Worm (Caenorhabditis elegans) whole organism, L4 larva: ENCODE measurements around the gene alg-1.

Experiments
- F10B5.3 ChIP-seq: sonication (generic microtip); optimal IDR thresholded peaks from 2 replicates; lab custom pipeline; 2016; ENCODE audit warnings: mild to moderate bottlenecking, missing genetic modification characterization, missing compliant biosample characterization
- T26A8.4 ChIP-seq: fragments of 200-800 bp; sonication (Bioruptor generic); IDR thresholded peaks from 2 replicates; pipeline ENCODE4 v1.3.6; 2022; ENCODE audit warnings: missing genetic modification characterization, missing compliant biosample characterization
- Y75B8A.6 ChIP-seq: fragments of 200-800 bp; sonication (Bioruptor generic); IDR thresholded peaks from 2 replicates; pipeline ENCODE4 v1.3.6; 2022; ENCODE audit warnings: missing genetic modification reagents, missing genetic modification characterization, missing compliant biosample characterization
- ZK546.5 ChIP-seq, 2 experiments: sonication (generic microtip); optimal IDR thresholded peaks; 2 replicates each; lab custom pipeline; 2017; ENCODE audit warnings: missing biosample characterization in 2 of 2, missing genetic modification characterization in 2 of 2
- aly-2 ChIP-seq: sonication (generic microtip); optimal IDR thresholded peaks from 2 replicates; lab custom pipeline; 2018; ENCODE audit warnings: missing biosample characterization, missing genetic modification characterization
- ama-1 ChIP-seq: fragments of 150-350 bp; optimal IDR thresholded peaks from 2 replicates; lab custom pipeline; 2014; ENCODE audit warnings: inconsistent platforms, mixed read lengths
- ceh-44 ChIP-seq: fragments of 200-800 bp; sonication (Bioruptor generic); IDR thresholded peaks from 2 replicates; pipeline ENCODE4 v1.3.6; 2022; ENCODE audit warnings: missing genetic modification reagents, missing genetic modification characterization, missing compliant biosample characterization
- ceh-82 ChIP-seq: sonication (generic microtip); optimal IDR thresholded peaks from 2 replicates; lab custom pipeline; 2017; ENCODE audit warnings: missing biosample characterization, missing genetic modification characterization
- ces-1 ChIP-seq: fragments of 150-350 bp; sonication (generic microtip); optimal IDR thresholded peaks from 4 replicates; lab custom pipeline; 2014; ENCODE audit warnings: missing biosample characterization, missing genetic modification reagents, missing genetic modification characterization
- ctbp-1 ChIP-seq: fragments of 200-800 bp; sonication (Bioruptor generic); IDR thresholded peaks from 2 replicates; pipeline ENCODE4 v1.3.6; 2022; ENCODE audit warnings: missing genetic modification reagents, missing genetic modification characterization, missing compliant biosample characterization
- daf-16 ChIP-seq, 3 experiments: sonication (generic microtip); optimal IDR thresholded peaks; 2 replicates each; lab custom pipeline; 2016 to 2017; ENCODE audit warnings: missing genetic modification characterization in 3 of 3, missing genetic modification reagents in 3 of 3, mild to moderate bottlenecking in 2 of 3, missing compliant biosample characterization in 2 of 3, missing biosample characterization in 1 of 3, moderate library complexity in 1 of 3
- dmd-6 ChIP-seq: fragments of 200-800 bp; sonication (Bioruptor generic); IDR thresholded peaks from 2 replicates; pipeline ENCODE4 v1.3.6; 2022; ENCODE audit warnings: missing genetic modification reagents, missing genetic modification characterization, missing compliant biosample characterization
- fkh-10 ChIP-seq: fragments of 150-350 bp; optimal IDR thresholded peaks from 2 replicates; lab custom pipeline; 2014; ENCODE audit warnings: missing biosample characterization, missing genetic modification reagents, missing genetic modification characterization
- fos-1 ChIP-seq: fragments of 150-350 bp; optimal IDR thresholded peaks from 2 replicates; lab custom pipeline; 2014; ENCODE audit warnings: missing biosample characterization, missing genetic modification characterization
- gei-8 ChIP-seq: fragments of 200-800 bp; sonication (Bioruptor generic); optimal IDR thresholded peaks from 2 replicates; lab custom pipeline; 2018; ENCODE audit warnings: mild to moderate bottlenecking, missing genetic modification characterization, missing compliant biosample characterization
- lim-7 ChIP-seq: fragments of 200-800 bp; sonication (Bioruptor generic); IDR thresholded peaks from 2 replicates; pipeline ENCODE4 v1.3.6; 2022; ENCODE audit warnings: missing genetic modification characterization, missing compliant biosample characterization
- lin-15B ChIP-seq: fragments of 150-350 bp; sonication (generic microtip); optimal IDR thresholded peaks from 3 replicates; lab custom pipeline; 2014; ENCODE audit warnings: missing biosample characterization, missing genetic modification characterization
- lin-38 ChIP-seq: fragments of 200-800 bp; sonication (Bioruptor generic); IDR thresholded peaks from 2 replicates; pipeline ENCODE4 v1.3.6; 2022; ENCODE audit warnings: missing genetic modification reagents, missing genetic modification characterization, missing compliant biosample characterization
- lsy-2 ChIP-seq, 2 experiments: fragments of 150-350 bp in 1 of 2; sonication (generic microtip) in 1 of 2; optimal IDR thresholded peaks; 2 replicates each; lab custom pipeline; 2014 to 2017; ENCODE audit warnings: missing biosample characterization in 2 of 2, missing genetic modification characterization in 2 of 2
- madf-5 ChIP-seq, 2 experiments: fragments of 200-800 bp; sonication (Bioruptor generic); IDR thresholded peaks; 2 replicates each; pipeline ENCODE4 v1.3.6; 2022; ENCODE audit warnings: missing compliant biosample characterization in 2 of 2, missing genetic modification characterization in 2 of 2
- madf-9 ChIP-seq: fragments of 200-800 bp; sonication (Bioruptor generic); conservative IDR thresholded peaks from 2 replicates; pipeline ENCODE4 v1.3.6; 2022; ENCODE audit warnings: missing genetic modification reagents, missing genetic modification characterization, missing compliant biosample characterization
- mdt-29 ChIP-seq: fragments of 200-800 bp; sonication (Bioruptor generic); IDR thresholded peaks from 2 replicates; pipeline ENCODE4 v1.3.6; 2022; ENCODE audit warnings: missing genetic modification reagents, missing genetic modification characterization, missing compliant biosample characterization
- nhr-102 ChIP-seq: sonication (generic microtip); optimal IDR thresholded peaks from 2 replicates; lab custom pipeline; 2016; ENCODE audit warnings: mild to moderate bottlenecking, missing genetic modification characterization, moderate library complexity, missing compliant biosample characterization
- nhr-11 ChIP-seq: fragments of 150-350 bp; optimal IDR thresholded peaks from 2 replicates; lab custom pipeline; 2014; ENCODE audit warnings: missing biosample characterization, missing genetic modification characterization
- nhr-111 ChIP-seq: fragments of 200-800 bp; sonication (Bioruptor generic); optimal IDR thresholded peaks from 2 replicates; lab custom pipeline; 2018; ENCODE audit warnings: mild to moderate bottlenecking, missing genetic modification characterization, missing compliant biosample characterization
- nhr-28 ChIP-seq: fragments of 150-350 bp; optimal IDR thresholded peaks from 2 replicates; lab custom pipeline; 2014; ENCODE audit warnings: missing biosample characterization, missing genetic modification characterization
- nhr-41 ChIP-seq: fragments of 200-800 bp; sonication (Bioruptor generic); IDR thresholded peaks from 2 replicates; pipeline ENCODE4 v1.3.6; 2022; ENCODE audit warnings: missing genetic modification reagents, missing genetic modification characterization, missing compliant biosample characterization
- nhr-76 ChIP-seq: fragments of 150-350 bp; optimal IDR thresholded peaks from 2 replicates; lab custom pipeline; 2014; ENCODE audit warnings: missing biosample characterization, missing genetic modification characterization
- php-3 ChIP-seq: fragments of 200-800 bp; sonication (Bioruptor generic); IDR thresholded peaks from 2 replicates; pipeline ENCODE4 v1.3.6; 2022; ENCODE audit warnings: missing genetic modification reagents, missing genetic modification characterization, missing compliant biosample characterization
- set-16 ChIP-seq: fragments of 200-800 bp; sonication (Bioruptor generic); IDR thresholded peaks from 2 replicates; pipeline ENCODE4 v1.3.6; 2022; ENCODE audit warnings: missing genetic modification reagents, missing genetic modification characterization, missing compliant biosample characterization
- tag-97 ChIP-seq: fragments of 200-800 bp; sonication (Bioruptor generic); IDR thresholded peaks from 2 replicates; pipeline ENCODE4 v1.3.6; 2022; ENCODE audit warnings: missing genetic modification characterization, missing compliant biosample characterization
- tra-1 ChIP-seq: fragments of 200-800 bp; sonication (Bioruptor generic); IDR thresholded peaks from 2 replicates; pipeline ENCODE4 v1.3.6; 2022; ENCODE audit warnings: missing genetic modification reagents, missing genetic modification characterization, missing compliant biosample characterization
- unc-130 ChIP-seq: sonication (generic microtip); optimal IDR thresholded peaks from 2 replicates; lab custom pipeline; 2016; ENCODE audit warnings: missing genetic modification reagents, missing genetic modification characterization, missing compliant biosample characterization
- zip-2 ChIP-seq: fragments of 150-350 bp; optimal IDR thresholded peaks from 2 replicates; lab custom pipeline; 2014; ENCODE audit warnings: missing biosample characterization, missing genetic modification characterization
- ztf-7 ChIP-seq: fragments of 150-350 bp; optimal IDR thresholded peaks from 2 replicates; lab custom pipeline; 2014; ENCODE audit warnings: missing biosample characterization, missing genetic modification characterization

Gene alg-1

ce11 chrX:13920374-13920986, 28.4 kb upstream of the alg-1 start (continued):
- TF ChIP-seq mdt-29 (GFP tag; lab: Robert Waterston, UW) (peak; percentile 62; the same call in 1 of the 2 replicates), T26A8.4 (GFP tag; lab: Robert Waterston, UW) (peak; percentile 51; the same call in 1 of the 2 replicates), fkh-10 (GFP tag; lab: Kevin White, UChicago) (peak; percentile 32), lsy-2 (tag; optimal IDR thresholded peaks at IDR 0.05; lab: Kevin White, UChicago) (peak in 1 of 2 experiments; percentile 46), nhr-28 (tag; lab: Kevin White, UChicago) (peak; percentile 68), fos-1 (no peak), ctbp-1 (GFP tag; lab: Robert Waterston, UW) (0 out of 2 replicates have a peak, but pooled peaks have one; percentile 44), ces-1 (GFP tag; lab: Kevin White, UChicago) (peak; percentile 11), set-16 (peak; percentile 47), ztf-7 (tag; lab: Kevin White, UChicago) (no peak), gei-8 (peak; percentile 10), nhr-41 (GFP tag; lab: Robert Waterston, UW) (no peak)
- TF ChIP-seq, all 104 proteins: peak for 30

- TF ChIP-seq aly-2 (no peak), nhr-28 (tag; lab: Kevin White, UChicago) (no peak), nhr-102 (tag; lab: Kevin White, UChicago) (no peak)
Observed at ce11 chrX:13926029-13926428, 22.9 kb upstream of the alg-1 start, which contains the start of gene meg-2. Gene meg-2 (minus strand): TSS chrX:13926129.

- TF ChIP-seq F10B5.3 (no peak), ama-1 (lab: Kevin White, UChicago) (no peak), ceh-82 (no peak), ZK546.5 (tag; optimal IDR thresholded peaks at IDR 0.05; lab: Kevin White, UChicago) (no peak), lsy-2 (tag; optimal IDR thresholded peaks at IDR 0.05; lab: Kevin White, UChicago) (no peak), Y75B8A.6 (no peak), lin-15B (tag; lab: Kevin White, UChicago) (no peak), daf-16 (GFP tag; optimal IDR thresholded peaks at IDR 0.05; lab: Kevin White, UChicago) (no peak), daf-16 (tag; optimal IDR thresholded peaks at IDR 0.05; lab: Kevin White, UChicago) (no peak), ztf-7 (tag; lab: Kevin White, UChicago) (no peak), gei-8 (no peak), zip-2 (no peak), set-16 (no peak), ceh-44 (GFP tag; lab: Robert Waterston, UW) (no peak), tra-1 (GFP tag; lab: Robert Waterston, UW) (no peak), lin-38 (GFP tag; lab: Robert Waterston, UW) (no peak)
Observed at ce11 chrX:13928532-13928931, 20.4 kb upstream of the alg-1 start.

- TF ChIP-seq ZK546.5 (tag; optimal IDR thresholded peaks at IDR 0.05; lab: Kevin White, UChicago) (no peak), dmd-6 (GFP tag; lab: Robert Waterston, UW) (no peak), gei-8 (no peak), tag-97 (no peak), nhr-28 (tag; lab: Kevin White, UChicago) (no peak), unc-130 (no peak), php-3 (no peak), nhr-11 (tag; lab: Kevin White, UChicago) (no peak), nhr-76 (tag; lab: Kevin White, UChicago) (no peak), daf-16 (GFP tag; optimal IDR thresholded peaks at IDR 0.05; lab: Kevin White, UChicago) (no peak), daf-16 (tag; optimal IDR thresholded peaks at IDR 0.05; lab: Kevin White, UChicago) (no peak), ces-1 (GFP tag; lab: Kevin White, UChicago) (no peak), nhr-111 (no peak), Y75B8A.6 (no peak), madf-9 (no peak), madf-5 (GFP tag; IDR thresholded peaks at IDR 0.05; lab: Robert Waterston, UW) (no peak), lin-38 (GFP tag; lab: Robert Waterston, UW) (no peak), lim-7 (GFP tag; lab: Robert Waterston, UW) (no peak)
Observed at ce11 chrX:13929534-13929933, 19.4 kb upstream of the alg-1 start, which contains the start of gene meg-1. Gene meg-1 (minus strand): TSS chrX:13929634.
